Worm (Caenorhabditis elegans): ENCODE data around the gene clec-35.

DNA sequence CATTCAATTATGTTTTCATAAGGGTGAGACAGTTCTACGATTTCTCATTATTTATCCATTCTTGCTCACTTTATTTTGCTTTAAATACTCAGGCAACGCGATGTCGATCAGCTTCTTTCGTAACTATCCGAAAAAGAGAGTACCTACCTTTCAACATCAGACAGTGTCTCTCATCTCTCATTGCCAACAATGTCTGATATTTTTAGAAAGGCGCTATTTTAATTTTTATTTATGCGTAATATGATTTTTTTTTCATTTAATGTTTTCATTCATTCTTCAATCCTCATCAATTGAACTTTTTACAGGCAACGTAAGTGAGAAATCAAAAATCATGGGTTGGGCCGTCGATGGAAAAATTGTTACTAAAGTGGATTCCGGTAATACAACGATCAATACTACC is 30.9 kb upstream of the clec-35 start, which contains the start of gene F09C6.13:
- no peak for TF ChIP-seq skn-1 (tag; optimal IDR thresholded peaks at IDR 0.05)
- TF ChIP-seq ztf-11 (tag; optimal IDR thresholded peaks at IDR 0.05) = no peak
- no peak for TF ChIP-seq ama-1 (optimal IDR thresholded peaks at IDR 0.05)
- no peak for TF ChIP-seq zag-1 (tag; optimal IDR thresholded peaks at IDR 0.05)
- TF ChIP-seq nhr-10 (tag; optimal IDR thresholded peaks at IDR 0.05) = no peak
- no peak for TF ChIP-seq blmp-1 (tag; optimal IDR thresholded peaks at IDR 0.05; ENCODE audit: insufficient read depth)
- no peak for TF ChIP-seq nhr-237 (tag; optimal IDR thresholded peaks at IDR 0.05)

Measured in whole organism, L2 larva.